Worm (Caenorhabditis elegans) whole organism, L2 larva: ENCODE results near the gene xbx-4.

Experiments
- C34F6.9 ChIP-seq: fragments of 150-350 bp; optimal IDR thresholded peaks from 2 replicates; lab custom pipeline; 2014; ENCODE audit warnings: missing biosample characterization, missing genetic modification characterization
- F13H6.1 ChIP-seq: sonication (generic microtip); optimal IDR thresholded peaks from 2 replicates; lab custom pipeline; 2016; ENCODE audit warnings: missing genetic modification characterization, missing compliant biosample characterization
- Y55F3AM.14 ChIP-seq: fragments of 200-800 bp; sonication (Bioruptor generic); optimal IDR thresholded peaks from 2 replicates; lab custom pipeline; 2018; ENCODE audit warnings: mild to moderate bottlenecking, missing genetic modification characterization, missing compliant biosample characterization
- ZK546.5 ChIP-seq: sonication (generic microtip); optimal IDR thresholded peaks from 2 replicates; lab custom pipeline; 2017; ENCODE audit warnings: missing biosample characterization, missing genetic modification characterization
- alr-1 ChIP-seq: fragments of 150-350 bp; optimal IDR thresholded peaks from 2 replicates; lab custom pipeline; 2014; ENCODE audit warnings: missing biosample characterization, missing genetic modification characterization
- aly-2 ChIP-seq: fragments of 150-350 bp; optimal IDR thresholded peaks from 2 replicates; lab custom pipeline; 2014; ENCODE audit warnings: missing biosample characterization, missing genetic modification characterization
- crh-2 ChIP-seq: sonication (generic microtip); optimal IDR thresholded peaks from 2 replicates; lab custom pipeline; 2017; ENCODE audit warnings: missing biosample characterization, missing genetic modification characterization
- dmd-4 ChIP-seq: sonication (generic microtip); optimal IDR thresholded peaks from 2 replicates; lab custom pipeline; 2017; ENCODE audit warnings: missing biosample characterization, missing genetic modification characterization
- egl-27 ChIP-seq: sonication (generic microtip); optimal IDR thresholded peaks from 3 replicates; lab custom pipeline; 2017; ENCODE audit warnings: missing biosample characterization, missing genetic modification reagents, missing genetic modification characterization
- elt-1 ChIP-seq: fragments of 150-350 bp; optimal IDR thresholded peaks from 2 replicates; lab custom pipeline; 2014; ENCODE audit warnings: missing biosample characterization, missing genetic modification characterization
- elt-3 ChIP-seq: sonication (generic microtip); optimal IDR thresholded peaks from 2 replicates; lab custom pipeline; 2017; ENCODE audit warnings: missing biosample characterization, missing genetic modification characterization
- fos-1 ChIP-seq: fragments of 150-350 bp; optimal IDR thresholded peaks from 2 replicates; lab custom pipeline; 2014; ENCODE audit warnings: missing biosample characterization, missing genetic modification characterization
- gmeb-1 ChIP-seq: fragments of 150-350 bp; optimal IDR thresholded peaks from 2 replicates; lab custom pipeline; 2014; ENCODE audit warnings: missing biosample characterization, missing genetic modification characterization
- lin-11 ChIP-seq: fragments of 150-350 bp; sonication (generic microtip); optimal IDR thresholded peaks from 2 replicates; lab custom pipeline; 2014; ENCODE audit warnings: missing biosample characterization, missing genetic modification characterization, inconsistent platforms, mixed read lengths
- lin-13 ChIP-seq: fragments of 150-350 bp; optimal IDR thresholded peaks from 2 replicates; lab custom pipeline; 2014; ENCODE audit warnings: missing biosample characterization, missing genetic modification reagents, missing genetic modification characterization
- lsy-2 ChIP-seq, 2 experiments: fragments of 150-350 bp in 1 of 2; sonication (generic microtip) in 1 of 2; optimal IDR thresholded peaks; 2 replicates each; lab custom pipeline; 2014 to 2017; ENCODE audit warnings: missing biosample characterization in 2 of 2, missing genetic modification characterization in 2 of 2
- mab-5 ChIP-seq: fragments of 150-350 bp; optimal IDR thresholded peaks from 2 replicates; lab custom pipeline; 2014; ENCODE audit warnings: missing biosample characterization, missing genetic modification characterization
- mbf-1 ChIP-seq: sonication (generic microtip); optimal IDR thresholded peaks from 2 replicates; lab custom pipeline; 2017; ENCODE audit warnings: missing biosample characterization, missing genetic modification characterization
- mdl-1 ChIP-seq, 2 experiments: fragments of 150-350 bp in 1 of 2; sonication (generic microtip) in 1 of 2; optimal IDR thresholded peaks; 2 replicates each; lab custom pipeline; 2017; ENCODE audit warnings: missing biosample characterization in 2 of 2, missing genetic modification characterization in 2 of 2
- nhr-12 ChIP-seq: fragments of 150-350 bp; optimal IDR thresholded peaks from 2 replicates; lab custom pipeline; 2014; ENCODE audit warnings: missing biosample characterization, missing genetic modification characterization
- nhr-129 ChIP-seq: fragments of 150-350 bp; optimal IDR thresholded peaks from 2 replicates; lab custom pipeline; 2014; ENCODE audit warnings: missing biosample characterization, missing genetic modification characterization
- nhr-21 ChIP-seq: fragments of 150-350 bp; optimal IDR thresholded peaks from 2 replicates; lab custom pipeline; 2014; ENCODE audit warnings: missing biosample characterization, missing genetic modification characterization
- nhr-23 ChIP-seq: fragments of 150-350 bp; optimal IDR thresholded peaks from 2 replicates; lab custom pipeline; 2014; ENCODE audit warnings: missing biosample characterization, missing genetic modification reagents, missing genetic modification characterization
- nhr-237 ChIP-seq: fragments of 150-350 bp; optimal IDR thresholded peaks from 2 replicates; lab custom pipeline; 2014; ENCODE audit warnings: missing biosample characterization, missing genetic modification characterization
- nhr-25 ChIP-seq: fragments of 150-350 bp; sonication (generic microtip); optimal IDR thresholded peaks from 3 replicates; lab custom pipeline; 2014; ENCODE audit warnings: missing biosample characterization, missing genetic modification characterization
- nhr-6 ChIP-seq: fragments of 150-350 bp; optimal IDR thresholded peaks from 2 replicates; lab custom pipeline; 2014; ENCODE audit warnings: missing biosample characterization, missing genetic modification characterization
- skn-1 ChIP-seq: sonication (generic microtip); optimal IDR thresholded peaks from 2 replicates; lab custom pipeline; 2017; ENCODE audit warnings: missing biosample characterization, missing genetic modification characterization
- sma-9 ChIP-seq, 2 experiments: fragments of 150-350 bp in 1 of 2; sonication (generic microtip) in 1 of 2; optimal IDR thresholded peaks; 2 replicates each; lab custom pipeline; 2014 to 2016; ENCODE audit warnings: missing genetic modification characterization in 2 of 2, mild to moderate bottlenecking in 1 of 2, missing biosample characterization in 1 of 2, missing compliant biosample characterization in 1 of 2, missing genetic modification reagents in 1 of 2, moderate library complexity in 1 of 2
- unc-39 ChIP-seq: fragments of 150-350 bp; optimal IDR thresholded peaks from 2 replicates; lab custom pipeline; 2014; ENCODE audit warnings: missing biosample characterization, missing genetic modification characterization
- unc-55 ChIP-seq: fragments of 150-350 bp; sonication (generic microtip); optimal IDR thresholded peaks from 3 replicates; lab custom pipeline; 2014; ENCODE audit warnings: missing biosample characterization, missing genetic modification reagents, missing genetic modification characterization
- unc-62 ChIP-seq: fragments of 150-350 bp; optimal IDR thresholded peaks from 2 replicates; lab custom pipeline; 2014; ENCODE audit warnings: missing biosample characterization, missing genetic modification reagents, missing genetic modification characterization
- zag-1 ChIP-seq: fragments of 150-350 bp; optimal IDR thresholded peaks from 2 replicates; lab custom pipeline; 2014; ENCODE audit warnings: missing biosample characterization, missing genetic modification characterization
- ztf-1 ChIP-seq: fragments of 200-800 bp; sonication (Bioruptor generic); conservative IDR thresholded peaks from 2 replicates; pipeline ENCODE4 v1.3.6; 2022; ENCODE audit warnings: missing genetic modification characterization, missing compliant biosample characterization
- ztf-11 ChIP-seq: sonication (generic microtip); optimal IDR thresholded peaks from 2 replicates; lab custom pipeline; 2017; ENCODE audit warnings: missing biosample characterization, missing genetic modification characterization

Gene xbx-4

ce11 chrIV:2130714-2131113 is 16.3 kb downstream of the xbx-4 start, which contains the start of gene prmt-6:
prmt-6 (plus strand) TSS chrIV:2130965.
- TF ChIP-seq C34F6.9 (tag; lab: Kevin White, UChicago) (no peak), nhr-129 (tag; lab: Kevin White, UChicago) (no peak), unc-39 (no peak), fos-1 (peak; percentile 11), crh-2 (no peak)

- no peak for TF ChIP-seq ztf-1
- TF ChIP-seq nhr-12 (tag; lab: Kevin White, UChicago), result no peak
- no peak for TF ChIP-seq nhr-129 (tag; lab: Kevin White, UChicago)
- TF ChIP-seq unc-39, result no peak
- no peak for TF ChIP-seq crh-2
- no peak for TF ChIP-seq F13H6.1
- TF ChIP-seq aly-2, result no peak
- TF ChIP-seq C34F6.9 (tag; lab: Kevin White, UChicago), result no peak
- TF ChIP-seq Y55F3AM.14 (GFP tag; lab: Kevin White, UChicago), result no peak
- TF ChIP-seq mdl-1 (tag; optimal IDR thresholded peaks at IDR 0.05; lab: Kevin White, UChicago), result no peak
- no peak for TF ChIP-seq egl-27 (tag; lab: Kevin White, UChicago)
- no peak for TF ChIP-seq nhr-23
- TF ChIP-seq zag-1 (tag; lab: Kevin White, UChicago), result no peak
- TF ChIP-seq unc-55, result no peak
- TF ChIP-seq elt-1 (tag; lab: Kevin White, UChicago), result no peak
- no peak for TF ChIP-seq ZK546.5 (tag; lab: Kevin White, UChicago)
Measured at ce11 chrIV:2133431-2133940, 19.0 kb downstream of the xbx-4 start, which contains the start of gene C23H5.12. C23H5.12 (plus strand) TSS chrIV:2133481.

DNA sequence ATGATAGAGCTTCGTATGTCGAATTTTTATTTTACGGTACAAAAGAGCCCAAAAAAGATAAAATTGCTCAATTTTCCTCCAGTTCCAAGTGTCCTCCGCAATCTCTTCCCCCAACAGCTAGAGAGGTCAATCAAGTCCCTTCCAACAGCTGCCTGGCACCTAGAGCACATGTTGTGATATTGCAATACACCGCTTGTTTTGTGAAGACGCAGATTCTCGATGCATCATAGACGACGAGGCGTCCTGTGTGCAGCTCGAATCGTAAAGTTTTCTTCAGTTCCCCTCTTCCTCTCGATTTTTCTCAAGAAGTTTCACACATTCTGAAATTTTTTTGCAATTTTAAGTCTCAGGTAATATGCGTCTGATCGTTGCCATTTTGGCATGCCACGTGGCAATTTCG is 22.2 kb downstream of the xbx-4 start, which contains the start of gene test-1:
test-1 (plus strand) TSS at position 345 of the 400 bp plus-strand sequence.
- TF ChIP-seq ztf-11 (tag; lab: Kevin White, UChicago) (no peak), nhr-129 (tag; lab: Kevin White, UChicago) (peak; percentile 35)

DNA sequence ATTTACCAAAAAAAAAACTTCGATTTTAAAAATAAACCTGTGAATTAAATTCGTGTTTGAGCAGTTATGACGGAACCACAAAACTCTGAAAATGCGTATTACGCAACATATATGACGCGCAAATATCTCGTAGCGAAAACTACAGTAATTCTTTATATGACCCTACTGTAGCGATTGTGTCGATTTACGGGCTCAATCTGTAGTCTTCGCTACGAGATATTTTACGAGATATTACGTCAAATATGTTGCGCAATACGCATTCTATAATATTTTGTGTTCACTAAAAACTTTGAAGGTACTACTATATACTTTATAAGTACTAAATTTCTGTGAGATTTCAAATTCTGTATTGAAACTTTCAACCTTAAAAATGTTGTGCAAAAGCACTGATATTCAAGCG is 23.0 kb downstream of the xbx-4 start:
- TF ChIP-seq alr-1 (tag; lab: Kevin White, UChicago) (no peak), elt-3 (tag; lab: Kevin White, UChicago) (no peak), mbf-1 (tag; lab: Kevin White, UChicago) (no peak), nhr-21 (no peak), nhr-237 (no peak)
- TF ChIP-seq, all 48 proteins: peak for 0

DNA sequence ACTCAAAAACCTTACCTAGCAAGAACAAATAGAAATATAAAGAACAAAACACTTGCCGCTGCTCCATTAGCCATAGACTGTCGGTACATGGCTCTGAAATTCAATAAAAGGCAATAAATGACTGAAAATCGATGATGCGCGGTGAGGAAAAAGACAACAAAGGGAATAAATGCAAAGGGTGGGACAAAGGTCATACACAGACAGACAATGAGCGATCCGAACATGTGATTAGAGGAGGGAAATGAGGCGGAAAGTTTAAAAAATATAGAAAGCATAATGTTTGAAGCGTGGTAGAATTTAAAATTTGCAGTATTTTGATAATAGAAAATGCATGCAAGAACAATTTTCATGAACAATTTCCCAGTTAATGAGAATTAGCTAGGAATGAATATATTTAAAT is 26.1 kb downstream of the xbx-4 start, which contains the start of gene C54E4.12:
C54E4.12 (minus strand) TSS at position 101 of the 400 bp plus-strand sequence.
- TF ChIP-seq lsy-2 (tag; optimal IDR thresholded peaks at IDR 0.05; lab: Kevin White, UChicago) (no peak), C34F6.9 (tag; lab: Kevin White, UChicago) (no peak), sma-9 (GFP tag; optimal IDR thresholded peaks at IDR 0.05; lab: Kevin White, UChicago) (no peak), sma-9 (tag; optimal IDR thresholded peaks at IDR 0.05; lab: Kevin White, UChicago) (no peak), nhr-25 (tag; lab: Kevin White, UChicago) (no peak), lin-11 (tag; lab: Kevin White, UChicago) (no peak), F13H6.1 (no peak), unc-62 (no peak), dmd-4 (tag; lab: Kevin White, UChicago) (no peak), fos-1 (no peak), nhr-6 (no peak), lin-13 (no peak), nhr-12 (tag; lab: Kevin White, UChicago) (no peak)

ce11 chrIV:2142320-2142719 is 27.9 kb downstream of the xbx-4 start:
- TF ChIP-seq aly-2 (no peak), F13H6.1 (no peak), skn-1 (tag; lab: Kevin White, UChicago) (no peak), Y55F3AM.14 (GFP tag; lab: Kevin White, UChicago) (no peak), gmeb-1 (tag; lab: Kevin White, UChicago) (no peak), fos-1 (no peak), mab-5 (tag; lab: Kevin White, UChicago) (no peak)
- TF ChIP-seq, all 48 proteins: peak for 0
